Worm (Caenorhabditis elegans) whole organism, young adult: ENCODE measurements around the gene F52H2.15.
A peak's percentile ranks its signal among the peaks of the same experiment; 100 is the strongest.

Experiments
- C17E4.6 ChIP-seq: fragments of 200-800 bp; sonication (Bioruptor generic); IDR thresholded peaks from 2 replicates; pipeline ENCODE4 v1.3.6; 2022; ENCODE audit warnings: missing genetic modification reagents, missing genetic modification characterization, missing compliant biosample characterization
- F39B2.1 ChIP-seq: fragments of 200-800 bp; sonication (Bioruptor generic); IDR thresholded peaks from 2 replicates; pipeline ENCODE4 v1.3.6; 2022; ENCODE audit warnings: missing genetic modification reagents, missing genetic modification characterization, missing compliant biosample characterization
- K12H6.12 ChIP-seq: fragments of 200-800 bp; sonication (Bioruptor generic); optimal IDR thresholded peaks from 2 replicates; lab custom pipeline; 2018; ENCODE audit warnings: mild to moderate bottlenecking, missing genetic modification characterization, missing compliant biosample characterization
- Y53F4B.3 ChIP-seq: fragments of 200-800 bp; sonication (Bioruptor generic); IDR thresholded peaks from 2 replicates; pipeline ENCODE4 v1.3.6; 2022; ENCODE audit warnings: missing genetic modification reagents, missing genetic modification characterization, missing compliant biosample characterization
- Y53G8AR.9 ChIP-seq: fragments of 200-800 bp; sonication (Bioruptor generic); conservative IDR thresholded peaks from 2 replicates; pipeline ENCODE4 v1.3.6; 2022; ENCODE audit warnings: missing genetic modification reagents, missing genetic modification characterization, missing compliant biosample characterization
- Y95B8A.8 ChIP-seq: fragments of 200-800 bp; sonication (Bioruptor generic); IDR thresholded peaks from 2 replicates; pipeline ENCODE4 v1.3.6; 2022; ENCODE audit warnings: missing genetic modification reagents, missing genetic modification characterization, missing compliant biosample characterization
- aptf-3 ChIP-seq: fragments of 200-800 bp; sonication (Bioruptor generic); IDR thresholded peaks from 2 replicates; pipeline ENCODE4 v1.3.6; 2022; ENCODE audit warnings: missing genetic modification characterization, missing compliant biosample characterization
- atf-7 ChIP-seq: sonication (generic microtip); optimal IDR thresholded peaks from 2 replicates; lab custom pipeline; 2017; ENCODE audit warnings: mild to moderate bottlenecking, missing genetic modification characterization, missing compliant biosample characterization
- attf-3 ChIP-seq: fragments of 200-800 bp; sonication (Bioruptor generic); conservative IDR thresholded peaks from 2 replicates; pipeline ENCODE4 v1.3.6; 2022; ENCODE audit warnings: missing genetic modification reagents, missing genetic modification characterization, missing compliant biosample characterization
- attf-5 ChIP-seq: fragments of 200-800 bp; sonication (Bioruptor generic); optimal IDR thresholded peaks from 2 replicates; lab custom pipeline; 2018; ENCODE audit warnings: mild to moderate bottlenecking, missing genetic modification characterization, missing compliant biosample characterization
- attf-6 ChIP-seq: fragments of 200-800 bp; sonication (Bioruptor generic); IDR thresholded peaks from 2 replicates; pipeline ENCODE4 v1.3.6; 2022; ENCODE audit warnings: missing genetic modification reagents, missing genetic modification characterization, missing compliant biosample characterization
- ceh-27 ChIP-seq: fragments of 200-800 bp; sonication (Bioruptor generic); optimal IDR thresholded peaks from 2 replicates; lab custom pipeline; 2018; ENCODE audit warnings: mild to moderate bottlenecking, missing genetic modification characterization, moderate library complexity, missing compliant biosample characterization
- ceh-79 ChIP-seq: sonication (generic microtip); optimal IDR thresholded peaks from 2 replicates; lab custom pipeline; 2017; ENCODE audit warnings: mild to moderate bottlenecking, missing genetic modification characterization, missing compliant biosample characterization
- chd-7 ChIP-seq: sonication (generic microtip); optimal IDR thresholded peaks from 2 replicates; lab custom pipeline; 2016; ENCODE audit warnings: mild to moderate bottlenecking, missing genetic modification characterization, moderate library complexity, missing compliant biosample characterization
- die-1 ChIP-seq: sonication (generic microtip); optimal IDR thresholded peaks from 2 replicates; lab custom pipeline; 2016; ENCODE audit warnings: missing genotype, mild to moderate bottlenecking, missing genetic modification characterization, missing compliant biosample characterization
- dox-1 ChIP-seq: fragments of 200-800 bp; sonication (Bioruptor generic); IDR thresholded peaks from 2 replicates; pipeline ENCODE4 v1.3.6; 2022; ENCODE audit warnings: missing genetic modification reagents, missing genetic modification characterization, missing compliant biosample characterization
- dpff-1 ChIP-seq: sonication (generic microtip); optimal IDR thresholded peaks from 2 replicates; lab custom pipeline; 2017; ENCODE audit warnings: mild to moderate bottlenecking, missing genetic modification characterization, missing compliant biosample characterization
- egrh-3 ChIP-seq: fragments of 200-800 bp; sonication (Bioruptor generic); IDR thresholded peaks from 2 replicates; pipeline ENCODE4 v1.3.6; 2022; ENCODE audit warnings: missing genetic modification reagents, missing genetic modification characterization, missing compliant biosample characterization
- hmg-20 ChIP-seq: fragments of 200-800 bp; sonication (Bioruptor generic); IDR thresholded peaks from 2 replicates; pipeline ENCODE4 v1.3.6; 2022; ENCODE audit warnings: missing genetic modification reagents, missing genetic modification characterization, missing compliant biosample characterization
- hrde-1 ChIP-seq: sonication (generic microtip); optimal IDR thresholded peaks from 2 replicates; lab custom pipeline; 2016; ENCODE audit warnings: missing genetic modification characterization, mild to moderate bottlenecking, missing compliant biosample characterization, moderate library complexity, missing genotype, missing genetic modification reagents, borderline replicate concordance
- lag-1 ChIP-seq: fragments of 200-800 bp; sonication (Bioruptor generic); IDR thresholded peaks from 2 replicates; pipeline ENCODE4 v1.3.6; 2022; ENCODE audit warnings: missing genetic modification reagents, missing genetic modification characterization, missing compliant biosample characterization
- let-607 ChIP-seq, 2 experiments: fragments of 200-800 bp in 1 of 2; sonication (Bioruptor generic) in 1 of 2; sonication (generic microtip) in 1 of 2; optimal IDR thresholded peaks; 2 replicates each; lab custom pipeline; 2016 to 2018; ENCODE audit warnings: mild to moderate bottlenecking in 2 of 2, missing compliant biosample characterization in 2 of 2, missing genetic modification characterization in 2 of 2, moderate library complexity in 2 of 2, missing genotype in 1 of 2
- lin-40 ChIP-seq: sonication (generic microtip); optimal IDR thresholded peaks from 2 replicates; lab custom pipeline; 2016; ENCODE audit warnings: missing genetic modification characterization, mild to moderate bottlenecking, missing compliant biosample characterization, missing genotype, missing genetic modification reagents
- madf-10 ChIP-seq: sonication (generic microtip); optimal IDR thresholded peaks from 2 replicates; lab custom pipeline; 2016; ENCODE audit warnings: mild to moderate bottlenecking, missing genetic modification characterization, missing compliant biosample characterization
- madf-8 ChIP-seq: fragments of 200-800 bp; sonication (Bioruptor generic); conservative IDR thresholded peaks from 2 replicates; pipeline ENCODE4 v1.3.6; 2022; ENCODE audit warnings: missing genetic modification reagents, missing genetic modification characterization, missing compliant biosample characterization
- mcd-1 ChIP-seq: fragments of 200-800 bp; sonication (Bioruptor generic); IDR thresholded peaks from 2 replicates; pipeline ENCODE4 v1.3.6; 2022; ENCODE audit warnings: missing genetic modification reagents, missing genetic modification characterization, missing compliant biosample characterization
- mes-4 ChIP-seq: sonication (generic microtip); optimal IDR thresholded peaks from 2 replicates; lab custom pipeline; 2016; ENCODE audit warnings: missing genotype, missing genetic modification characterization, missing compliant biosample characterization
- mxl-1 ChIP-seq: sonication (generic microtip); optimal IDR thresholded peaks from 2 replicates; lab custom pipeline; 2016; ENCODE audit warnings: missing genetic modification characterization, missing compliant biosample characterization
- nfyb-1 ChIP-seq: fragments of 200-800 bp; sonication (Bioruptor generic); IDR thresholded peaks from 2 replicates; pipeline ENCODE4 v1.3.6; 2022; ENCODE audit warnings: missing genetic modification reagents, missing genetic modification characterization, missing compliant biosample characterization
- nhr-80 ChIP-seq: sonication (generic microtip); optimal IDR thresholded peaks from 2 replicates; lab custom pipeline; 2016; ENCODE audit warnings: missing genetic modification characterization, missing compliant biosample characterization
- nhr-90 ChIP-seq: sonication (generic microtip); optimal IDR thresholded peaks from 2 replicates; lab custom pipeline; 2016; ENCODE audit warnings: missing genotype, mild to moderate bottlenecking, missing genetic modification characterization, missing compliant biosample characterization
- pbrm-1 ChIP-seq: fragments of 200-800 bp; sonication (Bioruptor generic); IDR thresholded peaks from 2 replicates; pipeline ENCODE4 v1.3.6; 2022; ENCODE audit warnings: missing genetic modification reagents, missing genetic modification characterization, missing compliant biosample characterization
- sea-2 ChIP-seq: fragments of 200-800 bp; sonication (Bioruptor generic); IDR thresholded peaks from 2 replicates; pipeline ENCODE4 v1.3.6; 2022; ENCODE audit warnings: missing genetic modification characterization, missing compliant biosample characterization
- sptf-2 ChIP-seq: fragments of 200-800 bp; sonication (Bioruptor generic); optimal IDR thresholded peaks from 2 replicates; lab custom pipeline; 2018; ENCODE audit warnings: mild to moderate bottlenecking, missing genetic modification characterization, missing compliant biosample characterization
- tlf-1 ChIP-seq: fragments of 200-800 bp; sonication (Bioruptor generic); optimal IDR thresholded peaks from 2 replicates; lab custom pipeline; 2018; ENCODE audit warnings: mild to moderate bottlenecking, missing genetic modification characterization, missing compliant biosample characterization
- xnd-1 ChIP-seq: sonication (generic microtip); optimal IDR thresholded peaks from 2 replicates; lab custom pipeline; 2016; ENCODE audit warnings: missing genotype, missing genetic modification reagents, missing genetic modification characterization, missing compliant biosample characterization
- ztf-18 ChIP-seq: sonication (generic microtip); optimal IDR thresholded peaks from 2 replicates; lab custom pipeline; 2016; ENCODE audit warnings: missing genotype, mild to moderate bottlenecking, missing genetic modification characterization, missing compliant biosample characterization
- ztf-22 ChIP-seq: fragments of 200-800 bp; sonication (Bioruptor generic); optimal IDR thresholded peaks from 2 replicates; lab custom pipeline; 2018; ENCODE audit warnings: mild to moderate bottlenecking, missing genetic modification characterization, moderate library complexity, missing compliant biosample characterization
- ztf-28 ChIP-seq: fragments of 200-800 bp; sonication (Bioruptor generic); IDR thresholded peaks from 2 replicates; pipeline ENCODE4 v1.3.6; 2022; ENCODE audit warnings: missing genetic modification reagents, missing genetic modification characterization, missing compliant biosample characterization
- ztf-6 ChIP-seq: fragments of 200-800 bp; sonication (Bioruptor generic); IDR thresholded peaks from 2 replicates; pipeline ENCODE4 v1.3.6; 2022; ENCODE audit warnings: missing genetic modification reagents, missing genetic modification characterization, missing compliant biosample characterization

Gene F52H2.15

DNA sequence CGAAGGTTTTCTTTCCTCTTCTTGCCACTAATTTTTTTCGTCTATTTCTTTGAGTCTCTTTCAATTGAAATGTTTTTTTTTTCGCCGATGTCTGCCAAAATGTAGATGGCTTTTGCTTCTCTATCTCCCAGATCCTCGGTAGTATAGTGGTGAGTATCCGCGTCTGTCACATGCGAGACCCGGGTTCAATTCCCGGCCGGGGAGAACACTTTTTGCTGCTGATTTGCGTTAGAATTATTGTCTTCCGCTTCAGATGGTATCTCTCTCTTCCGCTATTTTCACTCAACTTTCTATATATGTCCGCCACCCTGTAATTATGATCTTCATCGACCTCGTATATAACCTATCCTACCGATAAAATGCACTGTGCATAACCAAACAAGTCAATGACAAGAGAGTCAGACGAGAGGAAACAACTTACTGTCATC is 11.7 kb upstream of the F52H2.15 start (continued):
- TF ChIP-seq attf-5 (GFP tag; lab: Kevin White, UChicago) (peak; percentile 62), egrh-3 (GFP tag; lab: Robert Waterston, UW) (peak; percentile 52; the same call in 1 of the 2 replicates), hmg-20 (GFP tag; lab: Robert Waterston, UW) (0 out of 2 replicates have a peak, but pooled peaks have one; percentile 26), Y95B8A.8 (GFP tag; lab: Robert Waterston, UW) (no peak), die-1 (tag; lab: Kevin White, UChicago) (peak; percentile 94), C17E4.6 (GFP tag; lab: Robert Waterston, UW) (no peak), ztf-28 (no peak)

- TF ChIP-seq F39B2.1 (GFP tag; lab: Robert Waterston, UW) (no peak), ztf-18 (peak; percentile 87), ceh-27 (GFP tag; lab: Kevin White, UChicago) (peak; percentile 2), lin-40 (tag; lab: Kevin White, UChicago) (peak; percentile 60), sea-2 (GFP tag; lab: Robert Waterston, UW) (no peak), attf-6 (no peak), chd-7 (tag; lab: Kevin White, UChicago) (no peak), K12H6.12 (no peak), mcd-1 (GFP tag; lab: Robert Waterston, UW) (no peak)
Observed at ce11 chrX:2559399-2559798, 5.8 kb upstream of the F52H2.15 start.

DNA sequence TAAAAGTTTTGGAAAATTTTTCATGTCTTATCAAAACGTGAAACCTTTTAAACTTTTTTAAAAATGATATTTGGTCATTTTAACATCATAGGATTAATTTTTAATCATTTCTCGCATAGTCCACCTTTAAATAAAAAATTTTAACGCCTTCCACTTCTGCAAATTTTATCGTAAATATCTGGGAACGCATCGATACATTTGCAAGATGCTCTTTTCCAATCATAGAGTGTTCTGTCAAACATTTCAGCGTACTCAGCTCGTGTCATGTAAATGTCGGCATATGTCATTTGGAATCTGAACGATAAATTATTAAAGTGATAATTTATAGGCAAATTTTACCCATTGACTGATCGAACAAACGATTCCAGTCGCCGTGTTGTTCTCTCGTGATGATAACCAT is 5.2 kb upstream of the F52H2.15 start, which contains the start of gene F52H2.5:
Gene F52H2.5, minus strand, starts transcription at position 101 of the 400 bp plus-strand sequence.
- no peak for TF ChIP-seq sptf-2 (GFP tag; lab: Kevin White, UChicago)
- no peak for TF ChIP-seq Y53F4B.3 (GFP tag; lab: Robert Waterston, UW)
- TF ChIP-seq mes-4: no peak
- TF ChIP-seq mxl-1 (tag; lab: Kevin White, UChicago): no peak
- TF ChIP-seq mcd-1 (GFP tag; lab: Robert Waterston, UW): no peak
- TF ChIP-seq, all 124 proteins: peak for 0

DNA sequence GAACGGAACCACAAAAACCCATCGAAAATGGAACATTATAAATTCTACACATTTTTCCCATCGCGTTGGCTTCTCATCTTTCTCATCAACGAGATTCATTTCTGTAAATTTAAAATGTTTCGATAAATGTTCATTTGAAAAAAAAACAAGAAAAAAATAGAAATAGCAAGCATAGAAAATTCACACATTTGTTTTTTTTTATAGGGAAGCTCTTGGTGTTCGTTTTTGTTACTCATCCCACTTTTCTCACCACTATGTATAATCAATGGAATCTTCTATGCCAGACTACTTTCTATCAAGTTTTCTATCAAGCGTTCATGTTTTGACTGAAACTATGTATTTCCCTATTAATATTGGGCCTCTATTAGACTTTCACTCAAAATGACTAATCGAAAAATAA is 1.1 kb upstream of the F52H2.15 start, which contains the start of gene dhcr-24:
Gene dhcr-24, minus strand, starts transcription at position 101 of the 400 bp plus-strand sequence.
- TF ChIP-seq aptf-3 (GFP tag; lab: Robert Waterston, UW): no peak
- TF ChIP-seq sea-2 (GFP tag; lab: Robert Waterston, UW): no peak
- TF ChIP-seq ceh-79 (tag; lab: Kevin White, UChicago): no peak
- no peak for TF ChIP-seq madf-8 (GFP tag; lab: Robert Waterston, UW)
- TF ChIP-seq, all 124 proteins: peak for 0

ce11 chrX:2567761-2568160 is 2.6 kb downstream of the F52H2.15 start:
- no peak for TF ChIP-seq atf-7 (tag; lab: Kevin White, UChicago)
- no peak for TF ChIP-seq hrde-1 (tag; lab: Kevin White, UChicago)
- no peak for TF ChIP-seq chd-7 (tag; lab: Kevin White, UChicago)
- TF ChIP-seq nfyb-1: no peak
- TF ChIP-seq mes-4: no peak
- no peak for TF ChIP-seq lag-1 (GFP tag; lab: Robert Waterston, UW)
- no peak for TF ChIP-seq dpff-1 (tag; lab: Kevin White, UChicago)
- no peak for TF ChIP-seq xnd-1 (tag; lab: Kevin White, UChicago)

DNA sequence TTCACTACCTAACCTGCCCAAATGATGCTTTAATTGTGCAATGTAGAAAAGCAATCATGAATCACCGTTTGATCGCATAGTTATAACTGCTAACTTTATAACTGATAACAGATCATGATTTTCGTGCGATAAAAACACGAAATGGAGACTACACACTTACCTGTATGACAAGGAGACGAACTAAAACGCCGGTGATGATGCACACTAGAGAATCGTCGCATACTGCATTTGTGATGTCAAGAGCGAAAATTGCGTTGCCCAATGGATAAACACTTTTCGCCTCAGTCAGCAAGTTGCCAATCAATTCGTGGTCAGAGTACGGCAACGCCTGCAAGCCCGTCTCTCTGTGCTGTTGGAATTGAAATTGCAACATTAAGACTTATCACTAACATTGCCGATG is 3.9 kb downstream of the F52H2.15 start:
- TF ChIP-seq let-607 (tag; optimal IDR thresholded peaks at IDR 0.05; lab: Kevin White, UChicago) (peak; percentile 73 to 82), pbrm-1 (GFP tag; lab: Robert Waterston, UW) (no peak), tlf-1 (GFP tag; lab: Kevin White, UChicago) (peak; percentile 19), lin-40 (tag; lab: Kevin White, UChicago) (peak; percentile 53), ztf-22 (GFP tag; lab: Kevin White, UChicago) (peak; percentile 73), nhr-90 (peak; percentile 42), chd-7 (tag; lab: Kevin White, UChicago) (peak; percentile 22), ztf-6 (GFP tag; lab: Robert Waterston, UW) (no peak), madf-10 (peak; percentile 55), atf-7 (tag; lab: Kevin White, UChicago) (peak; percentile 72), attf-3 (no peak), nhr-80 (peak; percentile 99), Y53G8AR.9 (GFP tag; lab: Robert Waterston, UW) (0 out of 2 replicates have a peak, but pooled peaks have one; percentile 46), dox-1 (GFP tag; lab: Robert Waterston, UW) (peak; percentile 62)
